Worm (Caenorhabditis elegans) whole organism, L3 larva: ENCODE measurements around the gene K09H11.11.

Experiments used
- elt-1 ChIP-seq: fragments of 150-350 bp; optimal IDR thresholded peaks from 2 replicates; lab custom pipeline; 2014; ENCODE audit warnings: missing biosample characterization, missing genetic modification characterization
- fos-1 ChIP-seq: fragments of 150-350 bp; optimal IDR thresholded peaks from 2 replicates; lab custom pipeline; 2014; ENCODE audit warnings: missing biosample characterization, missing genetic modification characterization
- jun-1 ChIP-seq: fragments of 150-350 bp; optimal IDR thresholded peaks from 2 replicates; lab custom pipeline; 2014; ENCODE audit warnings: missing biosample characterization, missing genetic modification reagents, missing genetic modification characterization
- lin-39 ChIP-seq: fragments of 150-350 bp; optimal IDR thresholded peaks from 2 replicates; lab custom pipeline; 2018; ENCODE audit warnings: missing biosample characterization, missing genetic modification reagents, missing genetic modification characterization
- pqm-1 ChIP-seq: fragments of 150-350 bp; optimal IDR thresholded peaks from 2 replicates; lab custom pipeline; 2017; ENCODE audit warnings: missing biosample characterization, missing genetic modification characterization, inconsistent platforms
- snpc-4 ChIP-seq: fragments of 150-350 bp; optimal IDR thresholded peaks from 2 replicates; lab custom pipeline; 2014; ENCODE audit warnings: missing biosample characterization, missing genetic modification characterization
- tbx-2 ChIP-seq: sonication (generic microtip); optimal IDR thresholded peaks from 2 replicates; lab custom pipeline; 2016; ENCODE audit warnings: mild to moderate bottlenecking, missing genetic modification characterization, missing compliant biosample characterization

ce11 chrV:5716508-5716907, 38.5 kb downstream of the K09H11.11 start, which contains the start of gene K09H11.9:
- no peak for TF ChIP-seq tbx-2 (tag; lab: Kevin White, UChicago)
- TF ChIP-seq snpc-4 (tag; lab: Kevin White, UChicago): no peak
- no peak for TF ChIP-seq fos-1 (tag; lab: Kevin White, UChicago)
- TF ChIP-seq lin-39 (tag; lab: Kevin White, UChicago): no peak
- no peak for TF ChIP-seq pqm-1 (tag; lab: Kevin White, UChicago)
- TF ChIP-seq elt-1 (tag; lab: Kevin White, UChicago): no peak
- no peak for TF ChIP-seq jun-1 (tag; lab: Kevin White, UChicago)
